Fruit fly (Drosophila melanogaster) whole organism, prepupa: ENCODE data around the gene Tengl1.

Experiments
- Blimp-1 ChIP-seq: fragments of 200-800 bp; sonication (Bioruptor generic); optimal IDR thresholded peaks from 3 replicates; lab custom pipeline; 2017; ENCODE audit warnings: missing biosample characterization, missing genetic modification characterization, mild to moderate bottlenecking, moderate library complexity, missing genetic modification reagents
- CG10669 ChIP-seq: fragments of 200-800 bp; sonication (Bioruptor generic); optimal IDR thresholded peaks from 3 replicates; lab custom pipeline; 2018; ENCODE audit warnings: missing biosample characterization, mild to moderate bottlenecking, missing genetic modification characterization, moderate library complexity
- CG11762 ChIP-seq: fragments of 200-800 bp; sonication (Bioruptor generic); optimal IDR thresholded peaks from 3 replicates; lab custom pipeline; 2016; ENCODE audit warnings: missing biosample characterization, missing genetic modification characterization; ENCODE audit not compliant: insufficient read depth
- CG11902 ChIP-seq: fragments of 200-800 bp; sonication (Bioruptor generic); optimal IDR thresholded peaks from 3 replicates; lab custom pipeline; 2016; ENCODE audit warnings: missing biosample characterization, missing genetic modification characterization
- CG1621 ChIP-seq: fragments of 200-800 bp; sonication (Bioruptor generic); optimal IDR thresholded peaks from 3 replicates; lab custom pipeline; 2018; ENCODE audit warnings: missing biosample characterization, mild to moderate bottlenecking, missing genetic modification characterization
- CG16779 ChIP-seq: fragments of 200-800 bp; sonication (Bioruptor generic); optimal IDR thresholded peaks from 3 replicates; lab custom pipeline; 2017; ENCODE audit warnings: missing biosample characterization, mild to moderate bottlenecking, missing genetic modification characterization
- CG32006 ChIP-seq: fragments of 200-800 bp; sonication (Bioruptor generic); optimal IDR thresholded peaks from 3 replicates; lab custom pipeline; 2017; ENCODE audit warnings: missing biosample characterization, mild to moderate bottlenecking, missing genetic modification characterization
- CG34406 ChIP-seq: fragments of 200-800 bp; sonication (Bioruptor generic); optimal IDR thresholded peaks from 3 replicates; lab custom pipeline; 2016; ENCODE audit warnings: missing biosample characterization, missing genetic modification characterization
- CG3919 ChIP-seq: fragments of 200-800 bp; sonication (Bioruptor generic); optimal IDR thresholded peaks from 3 replicates; lab custom pipeline; 2016; ENCODE audit warnings: missing biosample characterization, missing genetic modification characterization
- CG4318 ChIP-seq: fragments of 200-800 bp; sonication (Bioruptor generic); optimal IDR thresholded peaks from 3 replicates; lab custom pipeline; 2017; ENCODE audit warnings: missing biosample characterization, mild to moderate bottlenecking, missing genetic modification characterization
- CG6163 ChIP-seq: fragments of 200-800 bp; sonication (Bioruptor generic); IDR thresholded peaks from 3 replicates; pipeline ENCODE4 v1.3.6; 2022; ENCODE audit warnings: missing biosample characterization, missing genetic modification characterization
- CG6854 ChIP-seq: fragments of 200-800 bp; sonication (Bioruptor generic); optimal IDR thresholded peaks from 2 replicates; lab custom pipeline; 2017; ENCODE audit warnings: missing biosample characterization, mild to moderate bottlenecking, missing genetic modification characterization
- CG8119 ChIP-seq: fragments of 200-800 bp; sonication (Bioruptor generic); IDR thresholded peaks from 3 replicates; pipeline ENCODE4 v1.3.6; 2022; ENCODE audit warnings: missing biosample characterization, missing genetic modification characterization
- CG8319 ChIP-seq: fragments of 200-800 bp; sonication (Bioruptor generic); optimal IDR thresholded peaks from 3 replicates; lab custom pipeline; 2016; ENCODE audit warnings: missing biosample characterization, missing genetic modification characterization
- CG8632 ChIP-seq: fragments of 200-800 bp; sonication (Bioruptor generic); optimal IDR thresholded peaks from 3 replicates; lab custom pipeline; 2016; ENCODE audit warnings: missing biosample characterization, missing genetic modification characterization
- CG9139 ChIP-seq: fragments of 200-800 bp; sonication (Bioruptor generic); optimal IDR thresholded peaks from 3 replicates; lab custom pipeline; 2017; ENCODE audit warnings: missing biosample characterization, mild to moderate bottlenecking, missing genetic modification characterization
- Eip75B ChIP-seq: fragments of 200-800 bp; sonication (Bioruptor generic); optimal IDR thresholded peaks from 3 replicates; lab custom pipeline; 2016; ENCODE audit warnings: missing biosample characterization, missing genetic modification characterization
- Eip78C ChIP-seq: fragments of 200-800 bp; sonication (Bioruptor generic); peaks from one replicate; lab custom pipeline; 2016; ENCODE audit warnings: missing biosample characterization, missing genetic modification characterization
- Ets21C ChIP-seq: fragments of 200-800 bp; sonication (Bioruptor generic); optimal IDR thresholded peaks from 3 replicates; lab custom pipeline; 2016; ENCODE audit warnings: missing biosample characterization, missing genetic modification characterization
- Ets96B ChIP-seq: fragments of 200-800 bp; optimal IDR thresholded peaks from 2 replicates; lab custom pipeline; 2019; ENCODE audit warnings: missing biosample characterization, mild to moderate bottlenecking, missing genetic modification characterization, moderate library complexity
- Hr4 ChIP-seq: fragments of 200-800 bp; sonication (Bioruptor generic); optimal IDR thresholded peaks from 3 replicates; lab custom pipeline; 2016; ENCODE audit warnings: missing biosample characterization, missing genetic modification characterization
- Lpt ChIP-seq: fragments of 200-800 bp; sonication (Bioruptor generic); optimal IDR thresholded peaks from 3 replicates; lab custom pipeline; 2016; ENCODE audit warnings: missing biosample characterization, missing genetic modification characterization
- Sox102F ChIP-seq: fragments of 200-800 bp; sonication (Bioruptor generic); optimal IDR thresholded peaks from 2 replicates; lab custom pipeline; 2016; ENCODE audit warnings: missing biosample characterization, mild to moderate bottlenecking, missing genetic modification characterization
- Sox14 ChIP-seq: fragments of 200-800 bp; sonication (Bioruptor generic); optimal IDR thresholded peaks from 3 replicates; lab custom pipeline; 2016; ENCODE audit warnings: missing biosample characterization, missing genetic modification characterization
- acj6 ChIP-seq: fragments of 200-800 bp; sonication (Bioruptor generic); optimal IDR thresholded peaks from 3 replicates; lab custom pipeline; 2016; ENCODE audit warnings: missing biosample characterization, missing genetic modification characterization
- cyc ChIP-seq: fragments of 200-800 bp; sonication (Bioruptor generic); optimal IDR thresholded peaks from 3 replicates; lab custom pipeline; 2016; ENCODE audit warnings: missing biosample characterization, missing genetic modification characterization
- dac ChIP-seq: fragments of 200-800 bp; sonication (Bioruptor generic); optimal IDR thresholded peaks from 2 replicates; lab custom pipeline; 2017; ENCODE audit warnings: missing biosample characterization, mild to moderate bottlenecking, missing genetic modification characterization
- dsx ChIP-seq: fragments of 200-800 bp; optimal IDR thresholded peaks from 3 replicates; lab custom pipeline; 2019; ENCODE audit warnings: missing biosample characterization, mild to moderate bottlenecking, missing genetic modification characterization, moderate library complexity; ENCODE audit not compliant: poor library complexity, severe bottlenecking
- eg ChIP-seq: fragments of 200-800 bp; sonication (Bioruptor generic); IDR thresholded peaks from 3 replicates; pipeline ENCODE4 v1.3.6; 2022; ENCODE audit warnings: missing biosample characterization, missing genetic modification characterization
- fd59A ChIP-seq: fragments of 200-800 bp; sonication (Bioruptor generic); optimal IDR thresholded peaks from 2 replicates; lab custom pipeline; 2017; ENCODE audit warnings: missing biosample characterization, mild to moderate bottlenecking, missing genetic modification characterization, missing genetic modification reagents
- fd85E ChIP-seq: fragments of 200-800 bp; sonication (Bioruptor generic); optimal IDR thresholded peaks from 3 replicates; lab custom pipeline; 2016; ENCODE audit warnings: missing biosample characterization, missing genetic modification characterization
- fkh ChIP-seq: fragments of 200-800 bp; sonication (Bioruptor generic); optimal IDR thresholded peaks from 3 replicates; lab custom pipeline; 2017; ENCODE audit warnings: missing biosample characterization, mild to moderate bottlenecking, missing genetic modification characterization, moderate library complexity
- lz ChIP-seq: fragments of 200-800 bp; sonication (Bioruptor generic); optimal IDR thresholded peaks from 3 replicates; lab custom pipeline; 2016; ENCODE audit warnings: missing biosample characterization, missing genetic modification characterization
- net ChIP-seq: fragments of 200-800 bp; sonication (Bioruptor generic); optimal IDR thresholded peaks from 3 replicates; lab custom pipeline; 2016; ENCODE audit warnings: missing biosample characterization, missing genetic modification characterization
- spab ChIP-seq: fragments of 200-800 bp; sonication (Bioruptor generic); optimal IDR thresholded peaks from 2 replicates; lab custom pipeline; 2017; ENCODE audit warnings: missing biosample characterization, mild to moderate bottlenecking, missing genetic modification characterization, missing genetic modification reagents
- svp ChIP-seq: fragments of 200-800 bp; sonication (Bioruptor generic); peaks from one replicate; lab custom pipeline; 2016; ENCODE audit warnings: missing biosample characterization, missing genetic modification characterization
- topi ChIP-seq: fragments of 200-800 bp; sonication (Bioruptor generic); optimal IDR thresholded peaks from 3 replicates; lab custom pipeline; 2016; ENCODE audit warnings: missing biosample characterization, missing genetic modification characterization
- vri ChIP-seq: fragments of 200-800 bp; sonication (Bioruptor generic); optimal IDR thresholded peaks from 3 replicates; lab custom pipeline; 2016; ENCODE audit warnings: missing biosample characterization, mild to moderate bottlenecking, missing genetic modification characterization

The Tengl1 gene

DNA sequence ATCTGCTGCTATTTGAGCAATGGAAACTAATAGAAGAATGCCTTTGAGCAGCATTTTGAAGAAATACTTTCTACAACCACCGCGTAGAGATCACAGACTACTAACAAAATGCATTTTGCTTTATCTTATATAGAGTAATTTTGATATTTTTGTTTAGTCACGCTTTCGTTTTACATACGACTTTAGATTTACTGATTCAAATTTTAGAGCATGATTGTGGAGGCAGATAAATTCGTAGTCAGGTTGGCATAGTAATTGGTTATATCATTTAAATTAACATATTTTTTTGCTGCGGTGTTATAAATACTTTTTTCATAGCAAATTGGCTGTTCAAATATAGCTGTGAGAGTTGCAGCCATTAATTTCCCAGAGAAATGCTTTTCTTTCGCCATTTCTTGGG lies 28.6 kb upstream of the Tengl1 start, which contains the start of gene CG17242:
CG17242 (minus strand) TSS at position 101 of the 400 bp plus-strand sequence.
- TF ChIP-seq Ets96B (tag; lab: Kevin White, UChicago) (no peak), Lpt (no peak), Eip78C (no peak), Hr4 (no peak), CG8632 (no peak), CG34406 (GFP tag; lab: Kevin White, UChicago) (no peak), net (no peak), CG1621 (tag; lab: Kevin White, UChicago) (no peak), fd85E (no peak)

DNA sequence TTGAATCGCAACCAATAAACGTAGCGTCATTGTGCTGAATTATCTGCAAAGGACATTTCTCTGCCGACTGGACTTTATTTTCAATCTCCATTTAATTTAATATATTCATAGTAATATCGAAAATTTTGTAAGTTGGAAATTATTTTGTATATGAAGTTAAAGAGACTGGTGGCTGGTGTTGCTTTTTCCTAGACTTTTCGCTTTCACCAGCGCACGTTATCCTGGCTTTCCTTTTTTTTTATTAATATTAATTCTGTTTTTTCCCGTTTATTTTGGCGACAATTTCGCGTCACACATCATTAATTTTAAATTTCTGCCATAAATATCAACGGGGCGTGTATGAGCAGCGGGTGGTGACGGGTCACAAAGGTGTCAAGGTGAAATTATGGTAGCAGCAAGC lies 24.8 kb upstream of the Tengl1 start, which contains the start of gene CG34049:
CG34049 (minus strand) TSS at position 101 of the 400 bp plus-strand sequence.
- TF ChIP-seq acj6 = no peak
- no peak for TF ChIP-seq fd59A
- TF ChIP-seq CG10669 (GFP tag; lab: Kevin White, UChicago) = no peak
- TF ChIP-seq CG9139 (GFP tag; lab: Kevin White, UChicago) = no peak
- no peak for TF ChIP-seq svp
- no peak for TF ChIP-seq Hr4
- no peak for TF ChIP-seq CG8632
- TF ChIP-seq fkh (GFP tag; lab: Kevin White, UChicago) = no peak
- no peak for TF ChIP-seq lz
- TF ChIP-seq Eip75B (GFP tag; lab: Kevin White, UChicago) = no peak
- no peak for TF ChIP-seq CG16779
- no peak for TF ChIP-seq Blimp-1 (GFP tag; lab: Kevin White, UChicago)
- no peak for TF ChIP-seq dsx (GFP tag; lab: Kevin White, UChicago)
- no peak for TF ChIP-seq CG11762 (GFP tag; lab: Kevin White, UChicago)
- no peak for TF ChIP-seq CG32006 (GFP tag; lab: Kevin White, UChicago)
- TF ChIP-seq Ets21C (GFP tag; lab: Kevin White, UChicago) = no peak

- TF ChIP-seq CG9139 (GFP tag; lab: Kevin White, UChicago) = no peak
- no peak for TF ChIP-seq vri
- no peak for TF ChIP-seq CG6163 (GFP tag; lab: Robert Waterston, UW)
- TF ChIP-seq Sox14 = no peak
- TF ChIP-seq CG3919 = no peak
- no peak for TF ChIP-seq CG8319 (GFP tag; lab: Kevin White, UChicago)
These were observed 22.7 kb upstream of the Tengl1 start, which contains the start of gene CG4270 for dm6 chr2L:2263142-2263541. CG4270 (plus strand) TSS chr2L:2263442.

DNA sequence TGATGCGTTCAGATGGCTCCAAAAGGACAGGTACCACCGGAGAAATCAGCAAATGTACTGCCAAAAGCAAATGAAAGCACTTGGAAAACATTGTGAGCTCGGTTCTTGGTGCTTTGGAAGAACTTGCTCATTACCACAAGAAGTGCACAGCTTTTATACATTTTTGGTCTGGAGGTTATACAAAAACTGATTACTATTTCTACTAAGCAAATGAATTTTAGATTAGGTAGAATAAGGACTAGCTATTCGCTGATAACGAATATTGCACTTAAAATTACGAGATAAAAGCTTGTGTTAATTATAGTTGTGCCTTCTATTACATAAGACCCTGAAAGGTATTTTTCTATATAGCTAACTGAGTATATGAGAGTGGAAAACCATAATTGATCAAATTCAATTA lies 14.6 kb upstream of the Tengl1 start, which contains the start of gene Send1:
Send1 (minus strand) TSS at position 101 of the 400 bp plus-strand sequence.
- TF ChIP-seq topi (GFP tag; lab: Kevin White, UChicago) = no peak
- TF ChIP-seq CG10669 (GFP tag; lab: Kevin White, UChicago) = no peak
- TF ChIP-seq CG16779 = no peak
- no peak for TF ChIP-seq CG6854 (GFP tag; lab: Kevin White, UChicago)
- TF ChIP-seq CG9139 (GFP tag; lab: Kevin White, UChicago) = no peak
- TF ChIP-seq Blimp-1 (GFP tag; lab: Kevin White, UChicago) = no peak
- TF ChIP-seq fd59A = no peak
- no peak for TF ChIP-seq Sox102F
- no peak for TF ChIP-seq acj6
- no peak for TF ChIP-seq CG8119 (GFP tag; lab: Robert Waterston, UW)
- no peak for TF ChIP-seq CG4318

- TF ChIP-seq CG11902 (GFP tag; lab: Kevin White, UChicago) = no peak
- TF ChIP-seq cyc (GFP tag; lab: Kevin White, UChicago) = no peak
- no peak for TF ChIP-seq CG6163 (GFP tag; lab: Robert Waterston, UW)
- TF ChIP-seq CG4318 = no peak
- TF ChIP-seq CG16779 = no peak
- TF ChIP-seq eg = no peak
- TF ChIP-seq CG9139 (GFP tag; lab: Kevin White, UChicago) = no peak
- no peak for TF ChIP-seq CG8319 (GFP tag; lab: Kevin White, UChicago)
- TF ChIP-seq CG34406 (GFP tag; lab: Kevin White, UChicago) = no peak
- no peak for TF ChIP-seq Hr4
- TF ChIP-seq spab (GFP tag; lab: Kevin White, UChicago) = no peak
- TF ChIP-seq CG8632 = no peak
- no peak for TF ChIP-seq dac (GFP tag; lab: Kevin White, UChicago)
These were observed 12.4 kb upstream of the Tengl1 start, which contains the start of gene CG17234 for dm6 chr2L:2252745-2253144. CG17234 (plus strand) TSS chr2L:2253045.
